Fruit fly (Drosophila melanogaster) whole organism, wandering third instar larva: Measurements from ENCODE around the gene oc.

Source experiments
- Vsx2 ChIP-seq: fragments of 200-300, 225-300 bp; sonication (Bioruptor generic); optimal IDR thresholded peaks from 2 replicates; lab custom pipeline; 2018; ENCODE audit warnings: missing biosample characterization, missing genetic modification characterization; ENCODE audit not compliant: partially characterized antibody
- brk ChIP-seq: fragments of 200-800 bp; sonication (Bioruptor generic); optimal IDR thresholded peaks from 2 replicates; lab custom pipeline; 2016; ENCODE audit warnings: missing biosample characterization, mild to moderate bottlenecking, missing genetic modification characterization

dm6 chrX:8601165-8601564, 49.3 kb downstream of the oc start:
- no peak for TF ChIP-seq Vsx2 (GFP tag; lab: Kevin White, UChicago)
- no peak for TF ChIP-seq brk (GFP tag; lab: Kevin White, UChicago)
